4 worm cellular contexts compared by ENCODE assay signal in genomic region chrV:6879490-6879889, ce11.
A peak's percentile ranks its signal among the peaks of the same experiment; 100 is the strongest.
TF ChIP-seq lines count a peak whose summit lies in the region.

No protein-coding gene starts in this region.

TF ChIP-seq in whole organism, L2 larva, 48 proteins besides CTCF, POLR2A, EP300 and RAD21 (continued from another document):
- TF ChIP-seq unc-55 (GFP tag; optimal IDR thresholded peaks at IDR 0.05; lab: Kevin White, UChicago) (peak; percentile 85), ceh-82 (tag; optimal IDR thresholded peaks at IDR 0.05; lab: Kevin White, UChicago) (peak; percentile 67), lin-13 (GFP tag; optimal IDR thresholded peaks at IDR 0.05; lab: Kevin White, UChicago) (peak; percentile 55), ceh-16 (tag; optimal IDR thresholded peaks at IDR 0.05; lab: Kevin White, UChicago) (peak; percentile 50), nhr-23 (tag; optimal IDR thresholded peaks at IDR 0.05; lab: Kevin White, UChicago) (no peak), snpc-4 (tag; optimal IDR thresholded peaks at IDR 0.05; lab: Kevin White, UChicago) (peak; percentile 34), nhr-77 (tag; optimal IDR thresholded peaks at IDR 0.05; lab: Kevin White, UChicago) (no peak), peb-1 (tag; optimal IDR thresholded peaks at IDR 0.05; lab: Kevin White, UChicago) (no peak), dmd-4 (tag; optimal IDR thresholded peaks at IDR 0.05; lab: Kevin White, UChicago) (no peak), lsy-2 (tag; optimal IDR thresholded peaks at IDR 0.05; lab: Kevin White, UChicago) (peak; percentile 61 to 67), ztf-1 (GFP tag; conservative IDR thresholded peaks at IDR 0.05; lab: Robert Waterston, UW) (no peak), nhr-11 (tag; optimal IDR thresholded peaks at IDR 0.05; lab: Kevin White, UChicago) (no peak), elt-1 (tag; optimal IDR thresholded peaks at IDR 0.05; lab: Kevin White, UChicago) (no peak), gmeb-1 (tag; optimal IDR thresholded peaks at IDR 0.05; lab: Kevin White, UChicago) (peak; percentile 11), zag-1 (tag; optimal IDR thresholded peaks at IDR 0.05; lab: Kevin White, UChicago) (peak; percentile 75), ama-1 (optimal IDR thresholded peaks at IDR 0.05; lab: Kevin White, UChicago) (no peak), egl-27 (tag; optimal IDR thresholded peaks at IDR 0.05; lab: Kevin White, UChicago) (peak; percentile 64), mab-5 (tag; optimal IDR thresholded peaks at IDR 0.05; lab: Kevin White, UChicago) (peak; percentile 62), sma-3 (GFP tag; optimal IDR thresholded peaks at IDR 0.05; lab: Kevin White, UChicago) (peak; percentile 34), R02D3.7 (tag; optimal IDR thresholded peaks at IDR 0.05; lab: Kevin White, UChicago) (no peak), sem-4 (tag; optimal IDR thresholded peaks at IDR 0.05; lab: Kevin White, UChicago) (peak; percentile 61), nhr-10 (tag; optimal IDR thresholded peaks at IDR 0.05; lab: Kevin White, UChicago) (peak; percentile 0), mbf-1 (tag; optimal IDR thresholded peaks at IDR 0.05; lab: Kevin White, UChicago) (no peak), lin-11 (tag; optimal IDR thresholded peaks at IDR 0.05; lab: Kevin White, UChicago) (peak; percentile 59), nhr-237 (tag; optimal IDR thresholded peaks at IDR 0.05; lab: Kevin White, UChicago) (no peak), fos-1 (tag; optimal IDR thresholded peaks at IDR 0.05; lab: Kevin White, UChicago) (peak; percentile 67)

TF ChIP-seq in whole organism, L4 larva, 104 proteins besides CTCF, POLR2A, EP300 and RAD21 (continued from another document and continues in another):
- 0 out of 2 replicates have a peak, but pooled peaks have one; percentile 39 for TF ChIP-seq ceh-20 (GFP tag; IDR thresholded peaks at IDR 0.05; lab: Robert Waterston, UW)
- no peak for TF ChIP-seq unc-39 (tag; optimal IDR thresholded peaks at IDR 0.05; lab: Kevin White, UChicago)
- TF ChIP-seq D1046.2 (GFP tag; IDR thresholded peaks at IDR 0.05; lab: Robert Waterston, UW) = no peak
- peak; percentile 30 for TF ChIP-seq nhr-48 (tag; optimal IDR thresholded peaks at IDR 0.05; lab: Kevin White, UChicago)
- TF ChIP-seq F44E2.7 (GFP tag; IDR thresholded peaks at IDR 0.05; lab: Robert Waterston, UW) = no peak
- TF ChIP-seq T20F7.1 (GFP tag; optimal IDR thresholded peaks at IDR 0.05; lab: Kevin White, UChicago) = no peak
- peak; percentile 8 for TF ChIP-seq zag-1 (tag; optimal IDR thresholded peaks at IDR 0.05; lab: Kevin White, UChicago)
- TF ChIP-seq ces-1 (GFP tag; optimal IDR thresholded peaks at IDR 0.05; lab: Kevin White, UChicago) = no peak
- peak; percentile 93 for TF ChIP-seq set-16 (GFP tag; IDR thresholded peaks at IDR 0.05; lab: Robert Waterston, UW)
- TF ChIP-seq fkh-10 (GFP tag; optimal IDR thresholded peaks at IDR 0.05; lab: Kevin White, UChicago) = peak; percentile 80
- peak; percentile 89 for TF ChIP-seq egl-43 (GFP tag; IDR thresholded peaks at IDR 0.05; lab: Robert Waterston, UW)
- no peak for TF ChIP-seq zfp-2 (tag; optimal IDR thresholded peaks at IDR 0.05; lab: Kevin White, UChicago)
- peak; percentile 60 for TF ChIP-seq spr-1 (tag; optimal IDR thresholded peaks at IDR 0.05; lab: Kevin White, UChicago)
- TF ChIP-seq lim-7 (GFP tag; IDR thresholded peaks at IDR 0.05; lab: Robert Waterston, UW) = no peak
- no peak for TF ChIP-seq snpc-4 (tag; optimal IDR thresholded peaks at IDR 0.05; lab: Kevin White, UChicago)
- peak; percentile 49 for TF ChIP-seq nhr-28 (tag; optimal IDR thresholded peaks at IDR 0.05; lab: Kevin White, UChicago)
- no peak for TF ChIP-seq daf-8 (GFP tag; IDR thresholded peaks at IDR 0.05; lab: Robert Waterston, UW)
- no peak for TF ChIP-seq unc-130 (GFP tag; optimal IDR thresholded peaks at IDR 0.05; lab: Kevin White, UChicago)
- TF ChIP-seq ceh-44 (GFP tag; IDR thresholded peaks at IDR 0.05; lab: Robert Waterston, UW) = no peak
- TF ChIP-seq aly-2 (tag; optimal IDR thresholded peaks at IDR 0.05; lab: Kevin White, UChicago) = no peak
- peak in 1 of 2 experiments; percentile 100 for TF ChIP-seq unc-62 (GFP tag; optimal IDR thresholded peaks at IDR 0.05 in 1 of 2; lab: Kevin White, UChicago)
- no peak for TF ChIP-seq unc-62 (tag; optimal IDR thresholded peaks at IDR 0.05; lab: Kevin White, UChicago)
- peak; percentile 69 for TF ChIP-seq F37D6.2 (tag; optimal IDR thresholded peaks at IDR 0.05; lab: Kevin White, UChicago)
- peak in 1 of 2 experiments; percentile 62 for TF ChIP-seq daf-16 (GFP tag; optimal IDR thresholded peaks at IDR 0.05; lab: Kevin White, UChicago)
- no peak for TF ChIP-seq daf-16 (tag; optimal IDR thresholded peaks at IDR 0.05; lab: Kevin White, UChicago)
- no peak for TF ChIP-seq mdt-29 (GFP tag; IDR thresholded peaks at IDR 0.05; lab: Robert Waterston, UW)
- no peak for TF ChIP-seq ztf-7 (tag; optimal IDR thresholded peaks at IDR 0.05; lab: Kevin White, UChicago)
- TF ChIP-seq nhr-237 (tag; optimal IDR thresholded peaks at IDR 0.05; lab: Kevin White, UChicago) = no peak
- no peak for TF ChIP-seq nhr-10 (tag; optimal IDR thresholded peaks at IDR 0.05; lab: Kevin White, UChicago)
- 0 out of 2 replicates have a peak, but pooled peaks have one; percentile 46 for TF ChIP-seq tra-1 (GFP tag; IDR thresholded peaks at IDR 0.05; lab: Robert Waterston, UW)
- no peak for TF ChIP-seq lin-39 (tag; optimal IDR thresholded peaks at IDR 0.05; lab: Kevin White, UChicago)
- no peak for TF ChIP-seq mxl-2 (GFP tag; conservative IDR thresholded peaks at IDR 0.05; lab: Robert Waterston, UW)
- no peak for TF ChIP-seq R02D3.7 (tag; optimal IDR thresholded peaks at IDR 0.05; lab: Kevin White, UChicago)
- TF ChIP-seq lin-15B (tag; optimal IDR thresholded peaks at IDR 0.05; lab: Kevin White, UChicago) = no peak
- no peak for TF ChIP-seq jun-1 (tag; optimal IDR thresholded peaks at IDR 0.05; lab: Kevin White, UChicago)
- TF ChIP-seq zfp-3 (GFP tag; conservative IDR thresholded peaks at IDR 0.05; lab: Robert Waterston, UW) = no peak
- TF ChIP-seq lin-29 (GFP tag; IDR thresholded peaks at IDR 0.05; lab: Robert Waterston, UW) = no peak
- TF ChIP-seq Y75B8A.6 (GFP tag; IDR thresholded peaks at IDR 0.05; lab: Robert Waterston, UW) = no peak

TF ChIP-seq in whole organism, late embryonic, 69 proteins besides CTCF, POLR2A, EP300 and RAD21 (continued from another document):
- TF ChIP-seq syd-9 (tag; optimal IDR thresholded peaks at IDR 0.05; lab: Kevin White, UChicago) (peak; percentile 89), C38D4.7 (GFP tag; optimal IDR thresholded peaks at IDR 0.05; lab: Kevin White, UChicago) (no peak), pqm-1 (tag; optimal IDR thresholded peaks at IDR 0.05; lab: Kevin White, UChicago) (peak; percentile 20), zip-5 (tag; optimal IDR thresholded peaks at IDR 0.05; lab: Kevin White, UChicago) (peak; percentile 5), ceh-6 (GFP tag; optimal IDR thresholded peaks at IDR 0.05; lab: Kevin White, UChicago) (peak; percentile 26), ref-2 (tag; optimal IDR thresholded peaks at IDR 0.05; lab: Kevin White, UChicago) (peak; percentile 85), ceh-48 (tag; optimal IDR thresholded peaks at IDR 0.05; lab: Kevin White, UChicago) (peak; percentile 87), gmeb-2 (tag; optimal IDR thresholded peaks at IDR 0.05; lab: Kevin White, UChicago) (peak; percentile 13), hlh-8 (tag; optimal IDR thresholded peaks at IDR 0.05; lab: Kevin White, UChicago) (peak; percentile 59), fkh-10 (GFP tag; optimal IDR thresholded peaks at IDR 0.05; lab: Kevin White, UChicago) (no peak), fkh-6 (tag; optimal IDR thresholded peaks at IDR 0.05; lab: Kevin White, UChicago) (no peak), T23F11.4 (GFP tag; optimal IDR thresholded peaks at IDR 0.05; lab: Kevin White, UChicago) (no peak), che-1 (tag; optimal IDR thresholded peaks at IDR 0.05; lab: Kevin White, UChicago) (no peak), ceh-2 (tag; optimal IDR thresholded peaks at IDR 0.05; lab: Kevin White, UChicago) (peak; percentile 64), pros-1 (tag; optimal IDR thresholded peaks at IDR 0.05; lab: Kevin White, UChicago) (peak; percentile 98), mec-3 (tag; optimal IDR thresholded peaks at IDR 0.05; lab: Kevin White, UChicago; ENCODE audit: borderline replicate concordance) (peak; percentile 40), sox-4 (tag; optimal IDR thresholded peaks at IDR 0.05; lab: Kevin White, UChicago) (peak; percentile 8), ceh-14 (tag; optimal IDR thresholded peaks at IDR 0.05; lab: Kevin White, UChicago) (peak; percentile 80), eyg-1 (tag; optimal IDR thresholded peaks at IDR 0.05; lab: Kevin White, UChicago) (peak; percentile 33), ceh-19 (GFP tag; optimal IDR thresholded peaks at IDR 0.05; lab: Kevin White, UChicago) (peak; percentile 62), sox-2 (GFP tag; IDR thresholded peaks at IDR 0.05; lab: Robert Waterston, UW) (no peak), hlh-15 (tag; optimal IDR thresholded peaks at IDR 0.05; lab: Kevin White, UChicago) (no peak), lin-11 (tag; optimal IDR thresholded peaks at IDR 0.05; lab: Kevin White, UChicago) (no peak), ceh-31 (tag; optimal IDR thresholded peaks at IDR 0.05; lab: Kevin White, UChicago) (peak; percentile 93), pat-9 (tag; optimal IDR thresholded peaks at IDR 0.05; lab: Kevin White, UChicago) (peak; percentile 19), sdc-2 (tag; optimal IDR thresholded peaks at IDR 0.05; lab: Kevin White, UChicago) (peak; percentile 66), nfya-1 (tag; optimal IDR thresholded peaks at IDR 0.05; lab: Kevin White, UChicago) (peak; percentile 89), elt-4 (tag; optimal IDR thresholded peaks at IDR 0.05; lab: Kevin White, UChicago) (no peak), ets-4 (tag; optimal IDR thresholded peaks at IDR 0.05; lab: Kevin White, UChicago) (peak; percentile 3), dve-1 (tag; optimal IDR thresholded peaks at IDR 0.05; lab: Kevin White, UChicago) (peak; percentile 26), ceh-30 (tag; optimal IDR thresholded peaks at IDR 0.05; lab: Kevin White, UChicago) (no peak)

TF ChIP-seq in whole organism, mixed stage, embryonic, 35 proteins besides CTCF, POLR2A, EP300 and RAD21 (continued from another document):
- TF ChIP-seq zip-8 (tag; optimal IDR thresholded peaks at IDR 0.05; lab: Kevin White, UChicago) (no peak), mep-1 (tag; optimal IDR thresholded peaks at IDR 0.05; lab: Kevin White, UChicago) (peak; percentile 62), unc-120 (tag; optimal IDR thresholded peaks at IDR 0.05; lab: Kevin White, UChicago; ENCODE audit: poor library complexity, severe bottlenecking) (peak; percentile 90), ceh-83 (GFP tag; optimal IDR thresholded peaks at IDR 0.05; lab: Kevin White, UChicago) (peak; percentile 53), drap-1 (GFP tag; optimal IDR thresholded peaks at IDR 0.05; lab: Kevin White, UChicago) (peak; percentile 76)
